Worm (Caenorhabditis elegans): ENCODE data around the gene ZK1307.9.

ce11 chrII:9667382-9667781 lies 18.1 kb downstream of the ZK1307.9 start, which contains the start of gene ZK1320.11:
- TF ChIP-seq ama-1 (optimal IDR thresholded peaks at IDR 0.05) (no peak), F26F4.8 (GFP tag; conservative IDR thresholded peaks at IDR 0.05) (no peak), cey-2 (tag; optimal IDR thresholded peaks at IDR 0.05; ENCODE audit: borderline replicate concordance, insufficient read depth) (no peak), ztf-11 (tag; optimal IDR thresholded peaks at IDR 0.05) (no peak), D1046.2 (GFP tag; IDR thresholded peaks at IDR 0.05) (no peak), lin-29 (GFP tag; IDR thresholded peaks at IDR 0.05) (no peak)
